Fruit fly (Drosophila melanogaster) whole organism, wandering third instar larva: ENCODE data around the gene TTLL1A.
A peak's percentile ranks its signal among the peaks of the same experiment; 100 is the strongest.

ENCODE experiments used
- Abd-B ChIP-seq: fragments of >200 bp; optimal IDR thresholded peaks from 2 replicates; lab custom pipeline; 2017; ENCODE audit warnings: missing biosample characterization, missing genetic modification characterization
- CG32264 ChIP-seq: fragments of 200-800 bp; sonication (Bioruptor generic); optimal IDR thresholded peaks from 2 replicates; lab custom pipeline; 2016; ENCODE audit warnings: missing biosample characterization, missing genetic modification characterization
- CG9705 ChIP-seq: fragments of 200-800 bp; sonication (Bioruptor generic); optimal IDR thresholded peaks from 2 replicates; lab custom pipeline; 2018; ENCODE audit warnings: missing biosample characterization, mild to moderate bottlenecking, missing genetic modification characterization
- CrebA ChIP-seq: fragments of 200-800 bp; sonication (Bioruptor generic); optimal IDR thresholded peaks from 2 replicates; lab custom pipeline; 2016; ENCODE audit warnings: missing biosample characterization, mild to moderate bottlenecking, missing genetic modification characterization, borderline replicate concordance
- Dfd ChIP-seq: fragments of >200 bp; optimal IDR thresholded peaks from 2 replicates; lab custom pipeline; 2017; ENCODE audit warnings: missing biosample characterization, missing genetic modification characterization
- Dif ChIP-seq: fragments of 200-275, 200-300 bp; sonication (Bioruptor generic); optimal IDR thresholded peaks from 2 replicates; lab custom pipeline; 2018; ENCODE audit warnings: missing biosample characterization, missing genetic modification characterization; ENCODE audit not compliant: partially characterized antibody
- GATAd ChIP-seq: sonication (Bioruptor generic); optimal IDR thresholded peaks from 2 replicates; lab custom pipeline; 2016; ENCODE audit warnings: missing biosample characterization, missing genetic modification characterization
- HLH106 ChIP-seq: fragments of 200-800 bp; optimal IDR thresholded peaks from 3 replicates; lab custom pipeline; 2019; ENCODE audit warnings: missing biosample characterization, mild to moderate bottlenecking, missing genetic modification characterization, moderate library complexity
- Hnf4 ChIP-seq: fragments of 200-800 bp; sonication (Bioruptor generic); optimal IDR thresholded peaks from 2 replicates; lab custom pipeline; 2016; ENCODE audit warnings: missing biosample characterization, mild to moderate bottlenecking, missing genetic modification characterization
- Hr78 ChIP-seq: fragments of >200 bp; optimal IDR thresholded peaks from 2 replicates; lab custom pipeline; 2017; ENCODE audit warnings: missing biosample characterization, missing genetic modification characterization
- Hr83 ChIP-seq: fragments of 200-300 bp; sonication (Bioruptor generic); optimal IDR thresholded peaks from 2 replicates; lab custom pipeline; 2016; ENCODE audit warnings: missing biosample characterization, mild to moderate bottlenecking, missing genetic modification characterization, moderate library complexity; ENCODE audit not compliant: poor library complexity, severe bottlenecking
- Jra ChIP-seq: sonication (Bioruptor generic); optimal IDR thresholded peaks from 2 replicates; lab custom pipeline; 2016; ENCODE audit warnings: missing biosample characterization, missing genetic modification characterization
- Mio ChIP-seq: sonication (Bioruptor generic); optimal IDR thresholded peaks from 2 replicates; lab custom pipeline; 2016; ENCODE audit warnings: missing biosample characterization, missing genetic modification characterization
- Myc ChIP-seq: fragments of >200 bp; optimal IDR thresholded peaks from 2 replicates; lab custom pipeline; 2017
- N ChIP-seq: fragments of >200 bp; optimal IDR thresholded peaks from 2 replicates; lab custom pipeline; 2018; ENCODE audit warnings: missing biosample characterization, missing external identifiers, missing genetic modification characterization
- OdsH ChIP-seq: fragments of 200-800 bp; sonication (Bioruptor generic); optimal IDR thresholded peaks from 2 replicates; lab custom pipeline; 2016; ENCODE audit warnings: missing biosample characterization, mild to moderate bottlenecking, missing genetic modification characterization
- Rel ChIP-seq, 2 experiments: fragments of 200-800 bp; sonication (Bioruptor generic) in 1 of 2; optimal IDR thresholded peaks; 2 replicates in 1 of 2; 3 replicates in 1 of 2; lab custom pipeline; 2016 to 2019; ENCODE audit warnings: mild to moderate bottlenecking in 2 of 2, missing biosample characterization in 2 of 2, missing genetic modification characterization in 2 of 2, moderate library complexity in 1 of 2
- Sp1 ChIP-seq: fragments of 200-800 bp; sonication (Bioruptor generic); optimal IDR thresholded peaks from 3 replicates; lab custom pipeline; 2019; ENCODE audit warnings: missing biosample characterization, mild to moderate bottlenecking, missing genetic modification characterization, moderate library complexity
- Vsx2 ChIP-seq: fragments of 200-300, 225-300 bp; sonication (Bioruptor generic); optimal IDR thresholded peaks from 2 replicates; lab custom pipeline; 2018; ENCODE audit warnings: missing biosample characterization, missing genetic modification characterization; ENCODE audit not compliant: partially characterized antibody
- br ChIP-seq: fragments of 200-800 bp; sonication (Bioruptor generic); optimal IDR thresholded peaks from 2 replicates; lab custom pipeline; 2016; ENCODE audit warnings: missing biosample characterization, missing genetic modification characterization
- brk ChIP-seq: fragments of 200-800 bp; sonication (Bioruptor generic); optimal IDR thresholded peaks from 2 replicates; lab custom pipeline; 2016; ENCODE audit warnings: missing biosample characterization, mild to moderate bottlenecking, missing genetic modification characterization
- dl ChIP-seq, 2 experiments: fragments of 175-275, 200-275 bp in 1 of 2; fragments of 200-275 bp in 1 of 2; sonication (Bioruptor generic); optimal IDR thresholded peaks; lab custom pipeline; 2018; ENCODE audit warnings: mild to moderate bottlenecking in 2 of 2, missing biosample characterization in 2 of 2, missing genetic modification characterization in 2 of 2, moderate library complexity in 2 of 2; ENCODE audit not compliant: partially characterized antibody in 2 of 2, insufficient read depth in 1 of 2
- dmrt93B ChIP-seq: fragments of 200-800 bp; sonication (Bioruptor generic); optimal IDR thresholded peaks from 2 replicates; lab custom pipeline; 2018; ENCODE audit warnings: missing biosample characterization, mild to moderate bottlenecking, missing genetic modification characterization
- dsf ChIP-seq: sonication (Bioruptor generic); optimal IDR thresholded peaks from 2 replicates; lab custom pipeline; 2016; ENCODE audit warnings: missing biosample characterization, missing genetic modification characterization, borderline replicate concordance
- ey ChIP-seq: fragments of 200-800 bp; sonication (Bioruptor generic); optimal IDR thresholded peaks from 2 replicates; lab custom pipeline; 2016; ENCODE audit warnings: missing biosample characterization, missing genetic modification characterization
- foxo ChIP-seq, 2 experiments: fragments of 200-800 bp; sonication (Bioruptor generic); optimal IDR thresholded peaks; 2 replicates in 1 of 2; 3 replicates in 1 of 2; lab custom pipeline; 2016 to 2017; ENCODE audit warnings: missing biosample characterization in 2 of 2, missing genetic modification characterization in 2 of 2
- fru ChIP-seq: fragments of 200-800 bp; sonication (Bioruptor generic); optimal IDR thresholded peaks from 3 replicates; lab custom pipeline; 2016; ENCODE audit warnings: missing biosample characterization, mild to moderate bottlenecking, missing genetic modification characterization
- h ChIP-seq: fragments of 200-800 bp; sonication (Bioruptor generic); optimal IDR thresholded peaks from 3 replicates; lab custom pipeline; 2016; ENCODE audit warnings: missing biosample characterization, mild to moderate bottlenecking, missing genetic modification characterization
- jim ChIP-seq: fragments of 175-275, 200-325 bp; sonication (Bioruptor generic); optimal IDR thresholded peaks from 2 replicates; lab custom pipeline; 2016; ENCODE audit warnings: missing biosample characterization, mild to moderate bottlenecking, missing genetic modification characterization
- lola ChIP-seq: fragments of >200 bp; optimal IDR thresholded peaks from 2 replicates; lab custom pipeline; 2017; ENCODE audit warnings: missing biosample characterization, missing genetic modification characterization
- pan ChIP-seq: fragments of >200 bp; optimal IDR thresholded peaks from 2 replicates; lab custom pipeline; 2017
- psq ChIP-seq: fragments of 200-800 bp; sonication (Bioruptor generic); optimal IDR thresholded peaks from 3 replicates; lab custom pipeline; 2017; ENCODE audit warnings: missing biosample characterization, mild to moderate bottlenecking, missing genetic modification characterization, moderate library complexity
- rgr ChIP-seq: fragments of 200-800 bp; sonication (Bioruptor generic); optimal IDR thresholded peaks from 3 replicates; lab custom pipeline; 2016; ENCODE audit warnings: missing biosample characterization, mild to moderate bottlenecking, missing genetic modification characterization
- sage ChIP-seq: fragments of 200-800 bp; sonication (Bioruptor generic); optimal IDR thresholded peaks from 2 replicates; lab custom pipeline; 2016; ENCODE audit warnings: missing biosample characterization, mild to moderate bottlenecking, missing genetic modification characterization
- sv ChIP-seq: fragments of 200-800 bp; sonication (Bioruptor generic); optimal IDR thresholded peaks from 3 replicates; lab custom pipeline; 2016; ENCODE audit warnings: missing biosample characterization, missing genetic modification characterization
- tai ChIP-seq: sonication (Bioruptor generic); optimal IDR thresholded peaks from 2 replicates; lab custom pipeline; 2016; ENCODE audit warnings: missing biosample characterization, missing genetic modification characterization
- usp ChIP-seq: fragments of >200 bp; optimal IDR thresholded peaks from 2 replicates; lab custom pipeline; 2017; ENCODE audit warnings: missing biosample characterization, missing genetic modification characterization
- woc ChIP-seq: sonication (Bioruptor generic); optimal IDR thresholded peaks from 2 replicates; lab custom pipeline; 2016; ENCODE audit warnings: missing biosample characterization, mild to moderate bottlenecking, missing genetic modification characterization

TTLL1A gene

DNA sequence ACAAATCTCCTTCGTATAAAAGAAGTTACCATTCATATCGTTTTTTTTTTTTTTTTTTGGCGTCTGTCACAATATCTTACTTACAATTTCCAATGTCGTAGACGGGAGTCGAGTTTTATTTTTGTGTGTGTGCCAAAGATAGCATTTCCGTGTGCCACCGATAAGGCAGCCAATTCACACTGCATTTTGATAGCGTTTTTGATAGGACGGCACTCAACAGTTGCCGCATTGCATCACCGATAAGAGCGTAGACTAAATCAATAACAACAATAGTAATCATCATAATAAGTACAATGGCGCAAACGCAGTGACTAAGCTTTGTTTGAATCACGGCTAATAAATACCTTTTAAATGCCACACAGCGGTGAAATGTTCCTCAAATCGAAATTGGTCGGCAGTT lies 16.0 kb downstream of the TTLL1A start:
- no peak for TF ChIP-seq Rel (GFP tag; optimal IDR thresholded peaks at IDR 0.05; lab: Kevin White, UChicago)
- TF ChIP-seq Rel (tag; optimal IDR thresholded peaks at IDR 0.05; lab: Kevin White, UChicago), result no peak
- TF ChIP-seq psq (GFP tag; lab: Kevin White, UChicago), result no peak
- TF ChIP-seq GATAd (GFP tag; lab: Kevin White, UChicago), result no peak
- no peak for TF ChIP-seq usp (GFP tag; lab: Kevin White, UChicago)

DNA sequence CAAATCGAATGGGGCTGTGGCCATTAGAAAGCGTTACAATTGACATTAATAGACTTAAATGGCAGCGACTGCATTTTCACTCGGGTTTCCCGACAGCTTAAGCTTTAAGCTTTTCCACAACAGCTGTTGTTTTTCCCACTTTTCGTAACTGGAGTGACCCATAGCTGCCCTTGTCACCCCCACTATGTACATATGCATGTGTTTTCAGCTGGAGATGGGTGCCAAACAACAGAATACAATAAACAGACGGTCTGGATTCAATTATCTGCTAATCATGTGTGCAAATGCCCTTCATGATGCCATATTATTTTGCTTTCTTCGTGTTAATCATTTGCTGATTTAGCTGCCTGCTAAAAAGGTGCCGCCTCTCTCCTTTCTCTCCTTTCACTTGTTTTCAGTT lies 18.9 kb downstream of the TTLL1A start:
- TF ChIP-seq h (no peak), Hr83 (GFP tag; lab: Kevin White, UChicago) (peak; percentile 61)

DNA sequence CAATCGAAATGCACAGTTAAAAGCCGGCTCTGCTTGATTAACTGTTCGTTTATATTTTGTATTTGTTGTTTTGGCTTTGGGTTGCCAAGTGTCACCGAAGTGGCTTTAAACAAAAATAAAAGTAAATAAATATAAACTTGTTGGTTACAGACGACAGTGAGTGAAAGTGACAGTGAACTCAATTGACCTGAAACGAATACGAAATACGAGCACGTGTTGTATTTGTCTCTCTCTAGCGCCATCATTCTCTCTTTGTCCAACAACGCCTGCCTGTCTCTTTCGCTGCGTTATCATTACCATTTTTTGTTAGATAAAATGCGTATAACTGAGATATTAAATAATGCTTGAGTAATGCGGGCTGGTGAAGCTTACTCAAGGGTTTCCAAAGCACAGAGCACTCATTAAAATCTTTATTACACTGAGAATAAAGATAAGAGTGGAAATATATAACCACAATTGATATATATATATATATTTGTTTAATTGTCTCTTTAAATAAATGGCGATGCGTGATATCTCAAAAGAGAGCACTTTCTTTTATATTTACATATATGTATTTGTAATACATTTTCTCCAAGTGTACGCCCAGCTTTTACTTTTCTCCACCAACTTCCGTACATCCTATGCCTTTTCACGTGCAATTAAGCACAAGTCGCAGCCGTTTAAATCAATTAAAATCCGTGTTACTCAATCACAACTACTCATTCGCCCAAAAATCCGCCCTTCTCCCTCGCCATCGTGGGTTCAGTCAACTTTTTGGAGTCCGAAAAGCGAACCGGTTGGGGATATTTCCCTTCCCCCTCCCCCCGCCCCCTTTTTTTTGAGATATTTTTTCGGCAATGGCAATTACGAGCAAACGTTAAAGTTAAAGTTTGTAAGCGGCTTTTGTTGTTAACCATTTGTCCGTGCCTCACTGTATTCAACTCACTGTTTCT lies 20.9 kb downstream of the TTLL1A start:
- TF ChIP-seq HLH106 (tag; lab: Kevin White, UChicago) (peak; percentile 45), pan (lab: Kevin White, UChicago) (no peak), Rel (GFP tag; optimal IDR thresholded peaks at IDR 0.05; lab: Kevin White, UChicago) (no peak), Rel (tag; optimal IDR thresholded peaks at IDR 0.05; lab: Kevin White, UChicago) (no peak), lola (GFP tag; lab: Kevin White, UChicago) (no peak), Sp1 (GFP tag; lab: Kevin White, UChicago) (peak; percentile 46), Myc (lab: Kevin White, UChicago) (no peak), tai (GFP tag; lab: Kevin White, UChicago) (no peak), fru (GFP tag; lab: Kevin White, UChicago) (no peak), brk (GFP tag; lab: Kevin White, UChicago) (no peak), N (no peak), foxo (GFP tag; optimal IDR thresholded peaks at IDR 0.05; lab: Kevin White, UChicago) (peak in 1 of 2 experiments; percentile 14), jim (GFP tag; lab: Kevin White, UChicago) (no peak), CG32264 (GFP tag; lab: Kevin White, UChicago) (no peak), Abd-B (GFP tag; lab: Kevin White, UChicago) (no peak), Dif (GFP tag; lab: Kevin White, UChicago) (no peak), usp (GFP tag; lab: Kevin White, UChicago) (no peak), woc (GFP tag; lab: Kevin White, UChicago) (no peak), Jra (GFP tag; lab: Kevin White, UChicago) (no peak), GATAd (GFP tag; lab: Kevin White, UChicago) (no peak), OdsH (GFP tag; lab: Kevin White, UChicago) (peak; percentile 26), sv (GFP tag; lab: Kevin White, UChicago) (no peak), Vsx2 (GFP tag; lab: Kevin White, UChicago) (no peak), sage (GFP tag; lab: Kevin White, UChicago) (no peak), rgr (peak; percentile 9), Hr78 (GFP tag; lab: Kevin White, UChicago) (no peak), Hr83 (GFP tag; lab: Kevin White, UChicago) (no peak), ey (GFP tag; lab: Kevin White, UChicago) (no peak), dl (GFP tag; optimal IDR thresholded peaks at IDR 0.05; lab: Kevin White, UChicago; ENCODE audit: insufficient read depth in 1 of 2, partially characterized antibody in 2 of 2) (no peak), Hnf4 (GFP tag; lab: Kevin White, UChicago) (no peak), br (GFP tag; lab: Kevin White, UChicago) (no peak), dmrt93B (GFP tag; lab: Kevin White, UChicago) (no peak), dsf (GFP tag; lab: Kevin White, UChicago) (no peak), Mio (GFP tag; lab: Kevin White, UChicago) (no peak), psq (GFP tag; lab: Kevin White, UChicago) (peak; percentile 23), Dfd (peak; percentile 75), h (no peak), CG9705 (GFP tag; lab: Kevin White, UChicago) (no peak), CrebA (GFP tag; lab: Kevin White, UChicago) (no peak)
